Worm (Caenorhabditis elegans): ENCODE measurements around the gene kin-2.

- TF ChIP-seq lsy-12 (tag; optimal IDR thresholded peaks at IDR 0.05) (no peak), nhr-43 (tag; optimal IDR thresholded peaks at IDR 0.05; ENCODE audit: poor library complexity, severe bottlenecking) (no peak), aly-2 (tag; optimal IDR thresholded peaks at IDR 0.05) (no peak), elt-3 (tag; optimal IDR thresholded peaks at IDR 0.05) (no peak), unc-39 (tag; optimal IDR thresholded peaks at IDR 0.05) (no peak), ztf-4 (tag; optimal IDR thresholded peaks at IDR 0.05) (no peak), snpc-4 (tag; optimal IDR thresholded peaks at IDR 0.05) (no peak)
Measured at ce11 chrX:6019886-6020469, 42.3 kb upstream of the kin-2 start, which contains the start of gene C09B8.4.
